Worm (Caenorhabditis elegans) whole organism, L3 larva: ENCODE results near the gene mel-32.
A peak's percentile ranks its signal among the peaks of the same experiment; 100 is the strongest.

Experiments
- R02D3.7 ChIP-seq: fragments of 150-350 bp; optimal IDR thresholded peaks from 2 replicates; lab custom pipeline; 2014; ENCODE audit warnings: missing biosample characterization, missing genetic modification characterization
- ZK546.5 ChIP-seq: sonication (generic microtip); optimal IDR thresholded peaks from 2 replicates; lab custom pipeline; 2017; ENCODE audit warnings: missing biosample characterization, missing genetic modification characterization
- aly-2 ChIP-seq: fragments of 150-350 bp; optimal IDR thresholded peaks from 2 replicates; lab custom pipeline; 2014; ENCODE audit warnings: missing biosample characterization, missing genetic modification characterization
- ama-1 ChIP-seq: fragments of 150-350 bp; optimal IDR thresholded peaks from 2 replicates; lab custom pipeline; 2018
- ceh-28 ChIP-seq: fragments of 150-350 bp; optimal IDR thresholded peaks from 2 replicates; lab custom pipeline; 2014; ENCODE audit warnings: missing biosample characterization, missing genetic modification reagents, missing genetic modification characterization
- ceh-82 ChIP-seq: fragments of 150-350 bp; optimal IDR thresholded peaks from 2 replicates; lab custom pipeline; 2014; ENCODE audit warnings: missing biosample characterization, missing genetic modification characterization
- ceh-9 ChIP-seq: sonication (generic microtip); optimal IDR thresholded peaks from 2 replicates; lab custom pipeline; 2018; ENCODE audit warnings: missing biosample characterization, missing genetic modification characterization
- egl-27 ChIP-seq: sonication (generic microtip); optimal IDR thresholded peaks from 4 replicates; lab custom pipeline; 2017; ENCODE audit warnings: missing biosample characterization, missing genetic modification reagents, missing genetic modification characterization
- egl-5 ChIP-seq: fragments of 150-350 bp; optimal IDR thresholded peaks from 2 replicates; lab custom pipeline; 2017; ENCODE audit warnings: missing biosample characterization, missing genetic modification reagents, missing genetic modification characterization, inconsistent platforms
- elt-1 ChIP-seq: fragments of 150-350 bp; optimal IDR thresholded peaks from 2 replicates; lab custom pipeline; 2014; ENCODE audit warnings: missing biosample characterization, missing genetic modification characterization
- elt-2 ChIP-seq: sonication (generic microtip); optimal IDR thresholded peaks from 2 replicates; lab custom pipeline; 2016; ENCODE audit warnings: missing genetic modification reagents, mild to moderate bottlenecking, missing genetic modification characterization, missing compliant biosample characterization
- elt-3 ChIP-seq, 3 experiments: fragments of 150-350 bp in 1 of 3; sonication (generic microtip) in 2 of 3; optimal IDR thresholded peaks; 2 replicates in 2 of 3; 4 replicates in 1 of 3; lab custom pipeline; 2014 to 2017; ENCODE audit warnings: missing biosample characterization in 3 of 3, missing genetic modification characterization in 3 of 3
- fkh-10 ChIP-seq: sonication (generic microtip); optimal IDR thresholded peaks from 2 replicates; lab custom pipeline; 2017; ENCODE audit warnings: missing biosample characterization, missing genetic modification reagents, missing genetic modification characterization
- fkh-2 ChIP-seq: fragments of 150-350 bp; optimal IDR thresholded peaks from 2 replicates; lab custom pipeline; 2014; ENCODE audit warnings: missing biosample characterization, missing genetic modification reagents, missing genetic modification characterization
- fos-1 ChIP-seq: fragments of 150-350 bp; optimal IDR thresholded peaks from 2 replicates; lab custom pipeline; 2014; ENCODE audit warnings: missing biosample characterization, missing genetic modification characterization
- hmg-11 ChIP-seq: sonication (generic microtip); optimal IDR thresholded peaks from 2 replicates; lab custom pipeline; 2016; ENCODE audit warnings: missing genetic modification characterization, missing compliant biosample characterization
- jun-1 ChIP-seq: fragments of 150-350 bp; optimal IDR thresholded peaks from 2 replicates; lab custom pipeline; 2014; ENCODE audit warnings: missing biosample characterization, missing genetic modification reagents, missing genetic modification characterization
- lin-39 ChIP-seq: fragments of 150-350 bp; optimal IDR thresholded peaks from 2 replicates; lab custom pipeline; 2018; ENCODE audit warnings: missing biosample characterization, missing genetic modification reagents, missing genetic modification characterization
- lsy-12 ChIP-seq: sonication (generic microtip); optimal IDR thresholded peaks from 2 replicates; lab custom pipeline; 2016; ENCODE audit warnings: mild to moderate bottlenecking, missing genetic modification characterization, missing compliant biosample characterization
- mml-1 ChIP-seq: fragments of 150-350 bp; sonication (generic microtip); optimal IDR thresholded peaks from 3 replicates; lab custom pipeline; 2014; ENCODE audit warnings: missing biosample characterization, missing genetic modification characterization
- nfya-1 ChIP-seq: sonication (generic microtip); optimal IDR thresholded peaks from 2 replicates; lab custom pipeline; 2017; ENCODE audit warnings: missing genetic modification characterization, mild to moderate bottlenecking, missing compliant biosample characterization, antibody characterized with exemption, moderate library complexity; ENCODE audit not compliant: insufficient read depth
- nhr-11 ChIP-seq: fragments of 150-350 bp; optimal IDR thresholded peaks from 2 replicates; lab custom pipeline; 2014; ENCODE audit warnings: missing biosample characterization, missing genetic modification characterization
- nhr-12 ChIP-seq: fragments of 150-350 bp; optimal IDR thresholded peaks from 2 replicates; lab custom pipeline; 2014; ENCODE audit warnings: missing biosample characterization, missing genetic modification characterization
- nhr-237 ChIP-seq: fragments of 150-350 bp; optimal IDR thresholded peaks from 2 replicates; lab custom pipeline; 2014; ENCODE audit warnings: missing biosample characterization, missing genetic modification characterization
- nhr-25 ChIP-seq: sonication (generic microtip); optimal IDR thresholded peaks from 2 replicates; lab custom pipeline; 2017; ENCODE audit warnings: missing biosample characterization, missing genetic modification characterization
- nhr-43 ChIP-seq: sonication (generic microtip); optimal IDR thresholded peaks from 2 replicates; lab custom pipeline; 2016; ENCODE audit warnings: mild to moderate bottlenecking, missing genetic modification characterization, missing compliant biosample characterization; ENCODE audit not compliant: poor library complexity, severe bottlenecking
- nhr-67 ChIP-seq: fragments of 150-350 bp; optimal IDR thresholded peaks from 2 replicates; lab custom pipeline; 2014; ENCODE audit warnings: missing biosample characterization, missing genetic modification characterization
- nhr-76 ChIP-seq: fragments of 150-350 bp; sonication (generic microtip); optimal IDR thresholded peaks from 5 replicates; lab custom pipeline; 2014; ENCODE audit warnings: missing biosample characterization, missing genetic modification characterization
- pha-4 ChIP-seq: fragments of 150-350 bp; optimal IDR thresholded peaks from 2 replicates; lab custom pipeline; 2014; ENCODE audit warnings: missing biosample characterization, missing genetic modification reagents, missing genetic modification characterization
- pqm-1 ChIP-seq: fragments of 150-350 bp; optimal IDR thresholded peaks from 2 replicates; lab custom pipeline; 2017; ENCODE audit warnings: missing biosample characterization, missing genetic modification characterization, inconsistent platforms
- skn-1 ChIP-seq: fragments of 150-350 bp; optimal IDR thresholded peaks from 2 replicates; lab custom pipeline; 2014; ENCODE audit warnings: missing biosample characterization, missing genetic modification characterization
- tbx-2 ChIP-seq: sonication (generic microtip); optimal IDR thresholded peaks from 2 replicates; lab custom pipeline; 2016; ENCODE audit warnings: mild to moderate bottlenecking, missing genetic modification characterization, missing compliant biosample characterization
- unc-62 ChIP-seq: fragments of 150-350 bp; sonication (generic microtip); optimal IDR thresholded peaks from 4 replicates; lab custom pipeline; 2014; ENCODE audit warnings: missing biosample characterization, missing genetic modification reagents, missing genetic modification characterization
- ztf-4 ChIP-seq: fragments of 150-350 bp; optimal IDR thresholded peaks from 2 replicates; lab custom pipeline; 2014; ENCODE audit warnings: missing biosample characterization, missing genetic modification characterization

The mel-32 gene

ce11 chrIII:6402810-6403209, 40.0 kb downstream of the mel-32 start:
- no peak for TF ChIP-seq aly-2 (tag; lab: Kevin White, UChicago)
- no peak for TF ChIP-seq ztf-4

- TF ChIP-seq nfya-1 (tag; lab: Kevin White, UChicago), result peak; percentile 23
- peak; percentile 56 for TF ChIP-seq lin-39
- TF ChIP-seq skn-1, result no peak
- TF ChIP-seq nhr-11 (tag; lab: Kevin White, UChicago), result peak; percentile 65
- no peak for TF ChIP-seq nhr-12
- TF ChIP-seq R02D3.7, result no peak
- TF ChIP-seq egl-27 (tag; lab: Kevin White, UChicago), result no peak
Observed at ce11 chrIII:6402346-6402745, 40.5 kb downstream of the mel-32 start.

ce11 chrIII:6399424-6399823, 43.4 kb downstream of the mel-32 start:
- TF ChIP-seq fkh-10 (GFP tag; lab: Kevin White, UChicago) (peak; percentile 59), nhr-76 (no peak)
- TF ChIP-seq, all 47 proteins: peak for 1

ce11 chrIII:6398124-6398523, 44.7 kb downstream of the mel-32 start:
- TF ChIP-seq tbx-2 (no peak), elt-3 (tag; optimal IDR thresholded peaks at IDR 0.05; lab: Kevin White, UChicago) (no peak), nhr-11 (tag; lab: Kevin White, UChicago) (peak; percentile 31), nfya-1 (tag; lab: Kevin White, UChicago) (peak; percentile 22)

ce11 chrIII:6396381-6396780, 46.4 kb downstream of the mel-32 start:
- peak; percentile 20 for TF ChIP-seq jun-1 (tag; lab: Kevin White, UChicago)
- TF ChIP-seq elt-3 (tag; optimal IDR thresholded peaks at IDR 0.05; lab: Kevin White, UChicago), result peak; percentile 2 to 100 (median 82)
- peak; percentile 32 for TF ChIP-seq pha-4 (tag; lab: Kevin White, UChicago)
- TF ChIP-seq lsy-12 (tag; lab: Kevin White, UChicago), result no peak
- peak; percentile 95 for TF ChIP-seq elt-2 (tag; lab: Kevin White, UChicago)
- peak; percentile 70 for TF ChIP-seq nhr-43 (tag; lab: Kevin White, UChicago)
- TF ChIP-seq nhr-25 (tag; lab: Kevin White, UChicago), result peak; percentile 73
- TF ChIP-seq ama-1, result no peak
- no peak for TF ChIP-seq egl-5
- TF ChIP-seq pqm-1, result peak; percentile 85
- peak; percentile 11 for TF ChIP-seq skn-1

- TF ChIP-seq nhr-67, result no peak
- no peak for TF ChIP-seq ceh-9 (tag; lab: Kevin White, UChicago)
- no peak for TF ChIP-seq fos-1 (tag; lab: Kevin White, UChicago)
- no peak for TF ChIP-seq fkh-2
- no peak for TF ChIP-seq fkh-10 (GFP tag; lab: Kevin White, UChicago)
- no peak for TF ChIP-seq nfya-1 (tag; lab: Kevin White, UChicago)
- no peak for TF ChIP-seq mml-1 (tag; lab: Kevin White, UChicago)
- TF ChIP-seq nhr-237 (tag; lab: Kevin White, UChicago), result no peak
- no peak for TF ChIP-seq elt-3 (tag; optimal IDR thresholded peaks at IDR 0.05; lab: Kevin White, UChicago)
- TF ChIP-seq hmg-11 (tag; lab: Kevin White, UChicago), result no peak
- no peak for TF ChIP-seq ZK546.5 (tag; lab: Kevin White, UChicago)
- TF ChIP-seq nhr-25 (tag; lab: Kevin White, UChicago), result no peak
- TF ChIP-seq unc-62 (GFP tag; lab: Kevin White, UChicago), result no peak
- no peak for TF ChIP-seq ceh-82 (tag; lab: Kevin White, UChicago)
- TF ChIP-seq ceh-28 (tag; lab: Kevin White, UChicago), result no peak
- TF ChIP-seq elt-1, result no peak
- TF ChIP-seq jun-1 (tag; lab: Kevin White, UChicago), result no peak
Observed at ce11 chrIII:6395706-6396232, 47.0 kb downstream of the mel-32 start, which contains the start of gene oatr-1. oatr-1 (minus strand) TSS chrIII:6396182.
